Fruit fly (Drosophila melanogaster): ENCODE measurements around the gene Sxl.

Sxl gene

DNA sequence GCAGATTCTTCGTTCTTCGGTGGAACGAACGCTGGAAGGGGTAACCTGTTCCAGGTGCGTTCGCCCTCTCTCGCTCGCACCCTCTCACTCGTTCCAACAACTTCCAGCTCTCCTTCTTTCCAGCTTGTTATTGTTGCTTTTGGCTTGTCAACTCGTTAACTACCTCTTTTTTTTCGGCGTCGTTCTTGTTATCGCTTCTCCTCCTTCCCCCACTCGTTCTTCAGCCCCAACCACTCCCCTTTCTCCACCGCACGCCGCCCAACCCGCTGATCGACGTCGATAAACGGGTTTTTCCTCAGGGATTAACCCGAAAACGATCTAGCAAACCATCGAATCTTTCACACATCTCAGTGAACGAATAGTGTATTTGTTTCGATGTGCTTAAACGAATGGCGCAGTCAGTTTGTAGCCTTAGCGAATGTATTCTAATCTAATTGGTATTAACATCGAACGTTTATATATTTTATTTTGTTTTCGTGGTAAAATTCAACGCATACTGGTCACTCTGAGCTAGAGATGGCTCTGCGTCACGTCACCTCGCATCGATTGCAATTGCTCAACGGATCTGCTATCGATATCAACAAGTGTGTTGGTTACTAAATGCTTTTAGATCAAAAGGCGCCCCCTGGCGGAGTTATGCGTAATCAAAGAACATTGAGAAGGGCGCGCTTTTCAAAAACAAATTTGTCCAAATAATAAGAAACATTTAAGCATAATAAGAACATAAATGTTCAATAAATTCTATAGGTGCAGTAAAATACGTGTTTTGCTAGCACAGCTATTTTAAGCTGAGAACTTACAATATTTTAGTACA is 12.1 kb upstream of the Sxl start, which contains the start of gene fz4 (continued):
- TF ChIP-seq hkb (optimal IDR thresholded peaks at IDR 0.05) (no peak), hkb (GFP tag; IDR thresholded peaks at IDR 0.05) (no peak), CG32767 (GFP tag; IDR thresholded peaks at IDR 0.05) (peak; percentile 77), tup (GFP tag; optimal IDR thresholded peaks at IDR 0.05) (no peak), H15 (GFP tag; IDR thresholded peaks at IDR 0.05) (no peak), CG13123 (GFP tag; optimal IDR thresholded peaks at IDR 0.05) (no peak), Tbp (GFP tag; optimal IDR thresholded peaks at IDR 0.05) (no peak), sob (GFP tag; IDR thresholded peaks at IDR 0.05) (no peak), Hmr (GFP tag; optimal IDR thresholded peaks at IDR 0.05) (peak; percentile 23), gsb (GFP tag; IDR thresholded peaks at IDR 0.05) (no peak), CG11085 (GFP tag; IDR thresholded peaks at IDR 0.05) (no peak), pros (GFP tag; optimal IDR thresholded peaks at IDR 0.05) (peak; percentile 42), CrebB (tag; optimal IDR thresholded peaks at IDR 0.05) (no peak), Atf-2 (GFP tag; optimal IDR thresholded peaks at IDR 0.05) (no peak), Xbp1 (GFP tag; optimal IDR thresholded peaks at IDR 0.05) (no peak), dimm (GFP tag; IDR thresholded peaks at IDR 0.05) (no peak), CG4730 (GFP tag; IDR thresholded peaks at IDR 0.05) (no peak), mirr (GFP tag; optimal IDR thresholded peaks at IDR 0.05) (peak; percentile 17), Fer2 (tag; optimal IDR thresholded peaks at IDR 0.05) (no peak), Optix (GFP tag; IDR thresholded peaks at IDR 0.05) (no peak), CG12769 (tag; optimal IDR thresholded peaks at IDR 0.05) (peak; percentile 91), pzg (GFP tag; optimal IDR thresholded peaks at IDR 0.05) (peak; percentile 63), eve (GFP tag; optimal IDR thresholded peaks at IDR 0.05) (no peak), CG11504 (tag; optimal IDR thresholded peaks at IDR 0.05) (no peak), schlank (tag; optimal IDR thresholded peaks at IDR 0.05) (no peak), nmo (GFP tag; optimal IDR thresholded peaks at IDR 0.05) (peak; percentile 30), mam (GFP tag; optimal IDR thresholded peaks at IDR 0.05) (no peak), CG6272 (GFP tag; IDR thresholded peaks at IDR 0.05) (no peak), dm (GFP tag; optimal IDR thresholded peaks at IDR 0.05) (no peak), bcd (GFP tag; optimal IDR thresholded peaks at IDR 0.05) (peak; percentile 13), hbn (GFP tag; IDR thresholded peaks at IDR 0.05; ENCODE audit: partially characterized antibody) (peak; percentile 57; the same call in 1 of the 2 replicates), CG12659 (GFP tag; optimal IDR thresholded peaks at IDR 0.05) (peak; percentile 60), CG2678 (tag; optimal IDR thresholded peaks at IDR 0.05) (no peak), wor (GFP tag; IDR thresholded peaks at IDR 0.05) (no peak), kni (GFP tag; optimal IDR thresholded peaks at IDR 0.05) (peak; percentile 9), croc (GFP tag; conservative IDR thresholded peaks at IDR 0.05) (no peak), sqz (GFP tag; optimal IDR thresholded peaks at IDR 0.05) (peak; percentile 29), CG7839 (tag; optimal IDR thresholded peaks at IDR 0.05) (no peak), CG9876 (GFP tag; optimal IDR thresholded peaks at IDR 0.05) (no peak), CG8281 (tag; optimal IDR thresholded peaks at IDR 0.05) (no peak), unc-4 (GFP tag; IDR thresholded peaks at IDR 0.05; ENCODE audit: partially characterized antibody) (peak; percentile 80), Oli (tag; optimal IDR thresholded peaks at IDR 0.05) (no peak), CG14050 (GFP tag; IDR thresholded peaks at IDR 0.05) (no peak), TFAM (GFP tag; optimal IDR thresholded peaks at IDR 0.05) (no peak), Aef1 (GFP tag; IDR thresholded peaks at IDR 0.05) (peak; percentile 60), CG30431 (GFP tag; optimal IDR thresholded peaks at IDR 0.05) (no peak), Poxn (GFP tag; IDR thresholded peaks at IDR 0.05) (no peak), corto (GFP tag; optimal IDR thresholded peaks at IDR 0.05) (peak; percentile 8), CG14965 (GFP tag; optimal IDR thresholded peaks at IDR 0.05; ENCODE audit: borderline replicate concordance) (no peak), sima (GFP tag; optimal IDR thresholded peaks at IDR 0.05) (no peak)
